Worm (Caenorhabditis elegans) whole organism, late embryonic: ENCODE data around the gene sox-4.

Experiments used
- F13H6.1 ChIP-seq: sonication (generic microtip); optimal IDR thresholded peaks from 2 replicates; lab custom pipeline; 2016; ENCODE audit warnings: missing genetic modification characterization, missing compliant biosample characterization
- K02D7.2 ChIP-seq: sonication (generic microtip); optimal IDR thresholded peaks from 2 replicates; lab custom pipeline; 2017; ENCODE audit warnings: mild to moderate bottlenecking, missing genetic modification characterization, missing compliant biosample characterization
- K09A11.1 ChIP-seq: sonication (generic microtip); optimal IDR thresholded peaks from 2 replicates; lab custom pipeline; 2017; ENCODE audit warnings: antibody characterized with exemption, mild to moderate bottlenecking, missing genetic modification characterization, missing compliant biosample characterization; ENCODE audit not compliant: insufficient read depth
- T23F11.4 ChIP-seq: fragments of 200-800 bp; sonication (Bioruptor generic); optimal IDR thresholded peaks from 2 replicates; lab custom pipeline; 2018; ENCODE audit warnings: mild to moderate bottlenecking, missing genetic modification characterization, missing compliant biosample characterization
- Y22D7AL.16 ChIP-seq: sonication (generic microtip); optimal IDR thresholded peaks from 2 replicates; lab custom pipeline; 2016; ENCODE audit warnings: missing genetic modification characterization, missing compliant biosample characterization
- ahr-1 ChIP-seq: sonication (generic microtip); optimal IDR thresholded peaks from 2 replicates; lab custom pipeline; 2016; ENCODE audit warnings: missing genetic modification characterization, missing compliant biosample characterization
- ama-1 ChIP-seq: fragments of 150-350 bp; optimal IDR thresholded peaks from 2 replicates; lab custom pipeline; 2014
- ceh-19 ChIP-seq: fragments of 200-800 bp; sonication (Bioruptor generic); optimal IDR thresholded peaks from 2 replicates; lab custom pipeline; 2018; ENCODE audit warnings: mild to moderate bottlenecking, missing genetic modification characterization, missing compliant biosample characterization
- ceh-2 ChIP-seq: sonication (generic microtip); optimal IDR thresholded peaks from 2 replicates; lab custom pipeline; 2016; ENCODE audit warnings: missing genotype, missing genetic modification characterization, missing compliant biosample characterization
- ceh-24 ChIP-seq: sonication (generic microtip); optimal IDR thresholded peaks from 2 replicates; lab custom pipeline; 2016; ENCODE audit warnings: mild to moderate bottlenecking, missing genetic modification characterization, missing compliant biosample characterization
- ceh-30 ChIP-seq: fragments of 150-350 bp; optimal IDR thresholded peaks from 2 replicates; lab custom pipeline; 2014; ENCODE audit warnings: missing biosample characterization, missing genetic modification characterization
- ceh-31 ChIP-seq: sonication (generic microtip); optimal IDR thresholded peaks from 2 replicates; lab custom pipeline; 2016; ENCODE audit warnings: missing genetic modification characterization, missing compliant biosample characterization
- ceh-34 ChIP-seq: sonication (generic microtip); optimal IDR thresholded peaks from 2 replicates; lab custom pipeline; 2016; ENCODE audit warnings: mild to moderate bottlenecking, missing genetic modification characterization, missing compliant biosample characterization
- ceh-6 ChIP-seq: fragments of 200-800 bp; sonication (Bioruptor generic); optimal IDR thresholded peaks from 2 replicates; lab custom pipeline; 2018; ENCODE audit warnings: mild to moderate bottlenecking, missing genetic modification characterization, missing compliant biosample characterization
- ceh-9 ChIP-seq: sonication (generic microtip); optimal IDR thresholded peaks from 2 replicates; lab custom pipeline; 2016; ENCODE audit warnings: mild to moderate bottlenecking, missing genetic modification characterization, inconsistent platforms, missing compliant biosample characterization
- che-1 ChIP-seq: sonication (generic microtip); optimal IDR thresholded peaks from 2 replicates; lab custom pipeline; 2016; ENCODE audit warnings: mild to moderate bottlenecking, missing genetic modification characterization, missing compliant biosample characterization
- dmd-4 ChIP-seq: sonication (generic microtip); optimal IDR thresholded peaks from 2 replicates; lab custom pipeline; 2016; ENCODE audit warnings: borderline replicate concordance, missing genetic modification characterization, missing compliant biosample characterization
- elt-4 ChIP-seq: sonication (generic microtip); optimal IDR thresholded peaks from 2 replicates; lab custom pipeline; 2016; ENCODE audit warnings: missing genetic modification characterization, missing compliant biosample characterization
- fax-1 ChIP-seq: sonication (generic microtip); optimal IDR thresholded peaks from 2 replicates; lab custom pipeline; 2016; ENCODE audit warnings: missing genotype, missing genetic modification characterization, missing compliant biosample characterization
- fkh-10 ChIP-seq: fragments of 150-350 bp; optimal IDR thresholded peaks from 2 replicates; lab custom pipeline; 2014; ENCODE audit warnings: missing biosample characterization, missing genetic modification reagents, missing genetic modification characterization
- gmeb-2 ChIP-seq: sonication (generic microtip); optimal IDR thresholded peaks from 2 replicates; lab custom pipeline; 2016; ENCODE audit warnings: missing genetic modification characterization, inconsistent platforms, missing compliant biosample characterization
- hlh-15 ChIP-seq: sonication (generic microtip); optimal IDR thresholded peaks from 2 replicates; lab custom pipeline; 2016; ENCODE audit warnings: missing genetic modification characterization, missing compliant biosample characterization
- hlh-30 ChIP-seq: sonication (generic microtip); optimal IDR thresholded peaks from 2 replicates; lab custom pipeline; 2017; ENCODE audit warnings: antibody characterized with exemption, missing genetic modification characterization, missing compliant biosample characterization; ENCODE audit not compliant: insufficient read depth
- hlh-6 ChIP-seq: sonication (generic microtip); optimal IDR thresholded peaks from 2 replicates; lab custom pipeline; 2016; ENCODE audit warnings: missing genotype, missing genetic modification characterization, missing compliant biosample characterization
- madf-2 ChIP-seq: sonication (generic microtip); optimal IDR thresholded peaks from 2 replicates; lab custom pipeline; 2017; ENCODE audit warnings: missing genetic modification characterization, missing compliant biosample characterization
- mec-3 ChIP-seq: sonication (generic microtip); optimal IDR thresholded peaks from 2 replicates; lab custom pipeline; 2016; ENCODE audit warnings: borderline replicate concordance, missing genetic modification characterization, missing compliant biosample characterization
- nfya-1 ChIP-seq: sonication (generic microtip); optimal IDR thresholded peaks from 2 replicates; lab custom pipeline; 2017; ENCODE audit warnings: missing genetic modification characterization, mild to moderate bottlenecking, missing compliant biosample characterization, antibody characterized with exemption, moderate library complexity
- nhr-11 ChIP-seq: fragments of 150-350 bp; optimal IDR thresholded peaks from 2 replicates; lab custom pipeline; 2014; ENCODE audit warnings: missing biosample characterization, missing genetic modification characterization
- npax-4 ChIP-seq: sonication (generic microtip); optimal IDR thresholded peaks from 2 replicates; lab custom pipeline; 2016; ENCODE audit warnings: missing genetic modification characterization, missing compliant biosample characterization
- pag-3 ChIP-seq: sonication (generic microtip); optimal IDR thresholded peaks from 2 replicates; lab custom pipeline; 2016; ENCODE audit warnings: missing compliant biosample characterization, missing genetic modification characterization, borderline replicate concordance
- pat-9 ChIP-seq: fragments of 200-800 bp; sonication (Bioruptor generic); optimal IDR thresholded peaks from 2 replicates; lab custom pipeline; 2018; ENCODE audit warnings: mild to moderate bottlenecking, missing genetic modification characterization, moderate library complexity, missing compliant biosample characterization
- pax-1 ChIP-seq: fragments of 150-350 bp; optimal IDR thresholded peaks from 2 replicates; lab custom pipeline; 2014; ENCODE audit warnings: missing biosample characterization, missing genetic modification characterization
- sdc-2 ChIP-seq: sonication (generic microtip); optimal IDR thresholded peaks from 2 replicates; lab custom pipeline; 2016; ENCODE audit warnings: missing genotype, missing genetic modification characterization, missing compliant biosample characterization
- sox-2 ChIP-seq: fragments of 200-800 bp; sonication (Bioruptor generic); IDR thresholded peaks from 2 replicates; pipeline ENCODE4 v1.3.6; 2022; ENCODE audit warnings: missing genetic modification reagents, missing genetic modification characterization, missing compliant biosample characterization
- tbx-2 ChIP-seq: sonication (generic microtip); optimal IDR thresholded peaks from 2 replicates; lab custom pipeline; 2016; ENCODE audit warnings: missing genetic modification characterization, missing compliant biosample characterization
- tbx-7 ChIP-seq: sonication (generic microtip); optimal IDR thresholded peaks from 2 replicates; lab custom pipeline; 2016; ENCODE audit warnings: missing genotype, missing genetic modification characterization, missing compliant biosample characterization
- ttx-3 ChIP-seq: sonication (generic microtip); optimal IDR thresholded peaks from 2 replicates; lab custom pipeline; 2016; ENCODE audit warnings: missing genetic modification reagents, missing genetic modification characterization, missing compliant biosample characterization
- unc-3 ChIP-seq, 2 experiments: fragments of 200-800 bp in 1 of 2; sonication (Bioruptor generic) in 1 of 2; sonication (generic microtip) in 1 of 2; conservative IDR thresholded peaks in 1 of 2; optimal IDR thresholded peaks in 1 of 2; 2 replicates each; pipeline versions ENCODE4 v1.3.6 to Lab custom; 2016 to 2022; ENCODE audit warnings: missing compliant biosample characterization in 2 of 2, missing genetic modification characterization in 2 of 2, missing genetic modification reagents in 1 of 2
- unc-55 ChIP-seq: sonication (generic microtip); optimal IDR thresholded peaks from 2 replicates; lab custom pipeline; 2017; ENCODE audit warnings: missing biosample characterization, missing genetic modification reagents, missing genetic modification characterization

The sox-4 gene

ce11 chrX:3532919-3533318 is 24.1 kb upstream of the sox-4 start, which contains the start of gene F56B6.6:
Gene F56B6.6, minus strand, starts transcription at chrX:3533019.
- TF ChIP-seq npax-4 (tag; lab: Kevin White, UChicago) (no peak), unc-3 (GFP tag; conservative IDR thresholded peaks at IDR 0.05; lab: Robert Waterston, UW) (no peak), unc-3 (tag; optimal IDR thresholded peaks at IDR 0.05; lab: Kevin White, UChicago) (no peak), pax-1 (tag; lab: Kevin White, UChicago) (no peak), K09A11.1 (tag; lab: Kevin White, UChicago) (no peak), ceh-24 (tag; lab: Kevin White, UChicago) (no peak), ceh-19 (no peak), dmd-4 (tag; lab: Kevin White, UChicago) (no peak), ahr-1 (tag; lab: Kevin White, UChicago) (no peak), che-1 (tag; lab: Kevin White, UChicago) (no peak), fkh-10 (no peak), sdc-2 (tag; lab: Kevin White, UChicago) (no peak), Y22D7AL.16 (tag; lab: Kevin White, UChicago) (no peak), ceh-30 (tag; lab: Kevin White, UChicago) (no peak), hlh-30 (tag; lab: Kevin White, UChicago) (no peak), elt-4 (no peak)

- TF ChIP-seq ceh-2 (tag; lab: Kevin White, UChicago) = no peak
- no peak for TF ChIP-seq ceh-34 (tag; lab: Kevin White, UChicago)
- TF ChIP-seq hlh-15 (tag; lab: Kevin White, UChicago) = no peak
- no peak for TF ChIP-seq ttx-3 (tag; lab: Kevin White, UChicago)
- TF ChIP-seq Y22D7AL.16 (tag; lab: Kevin White, UChicago) = no peak
- no peak for TF ChIP-seq ceh-9 (tag; lab: Kevin White, UChicago)
- TF ChIP-seq tbx-7 = no peak
- no peak for TF ChIP-seq pag-3 (tag; lab: Kevin White, UChicago)
- no peak for TF ChIP-seq K02D7.2 (tag; lab: Kevin White, UChicago)
- TF ChIP-seq nhr-11 = no peak
- TF ChIP-seq F13H6.1 (tag; lab: Kevin White, UChicago) = no peak
- TF ChIP-seq ceh-6 (GFP tag; lab: Kevin White, UChicago) = no peak
- TF ChIP-seq madf-2 (tag; lab: Kevin White, UChicago) = no peak
- no peak for TF ChIP-seq hlh-6 (tag; lab: Kevin White, UChicago)
- no peak for TF ChIP-seq mec-3
- TF ChIP-seq ama-1 = no peak
- TF ChIP-seq ceh-24 (tag; lab: Kevin White, UChicago) = no peak
- no peak for TF ChIP-seq ceh-31
- no peak for TF ChIP-seq gmeb-2 (tag; lab: Kevin White, UChicago)
- TF ChIP-seq ceh-30 (tag; lab: Kevin White, UChicago) = no peak
Measured at ce11 chrX:3526712-3527111, 17.9 kb upstream of the sox-4 start.

ce11 chrX:3518494-3518893 is 9.7 kb upstream of the sox-4 start, which contains the start of gene npr-16:
Gene npr-16, plus strand, starts transcription at chrX:3518794.
- TF ChIP-seq fax-1 = no peak
- no peak for TF ChIP-seq T23F11.4 (GFP tag; lab: Kevin White, UChicago)
- no peak for TF ChIP-seq unc-55 (GFP tag; lab: Kevin White, UChicago)
- TF ChIP-seq hlh-15 (tag; lab: Kevin White, UChicago) = no peak
- no peak for TF ChIP-seq ceh-34 (tag; lab: Kevin White, UChicago)
- TF ChIP-seq nfya-1 = no peak
- no peak for TF ChIP-seq pat-9 (tag; lab: Kevin White, UChicago)
- TF ChIP-seq tbx-7 = no peak
- TF ChIP-seq sox-2 (GFP tag; lab: Robert Waterston, UW) = no peak
- TF ChIP-seq tbx-2 = no peak
- no peak for TF ChIP-seq sdc-2 (tag; lab: Kevin White, UChicago)
- TF ChIP-seq, all 69 proteins: peak for 0
